Worm (Caenorhabditis elegans): ENCODE data around the gene F25D1.5.

DNA sequence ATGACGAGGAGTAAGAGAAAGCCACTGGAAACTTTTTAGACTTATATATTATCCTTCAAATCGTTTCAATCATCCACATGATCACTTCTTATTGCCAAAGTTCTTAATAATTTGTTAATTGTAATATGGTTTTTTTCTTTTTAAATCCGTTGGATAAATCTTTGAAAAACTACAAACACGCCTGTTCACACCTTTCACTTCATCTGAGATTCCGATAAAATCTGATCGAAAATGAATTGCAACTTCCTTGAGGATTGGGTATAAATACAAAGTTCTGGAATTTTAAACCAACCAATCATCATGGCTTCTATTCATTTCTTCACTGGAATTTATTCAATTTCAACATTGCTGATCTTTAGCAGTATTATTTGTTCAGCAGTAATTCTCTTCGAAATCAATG, 14.0 kb upstream of the F25D1.5 start, which contains the start of gene col-152:
- TF ChIP-seq lsy-2 (tag; optimal IDR thresholded peaks at IDR 0.05) = no peak
- TF ChIP-seq F16B12.6 (tag; optimal IDR thresholded peaks at IDR 0.05) = no peak
- no peak for TF ChIP-seq unc-62 (GFP tag; optimal IDR thresholded peaks at IDR 0.05)
- TF ChIP-seq rnt-1 (tag; optimal IDR thresholded peaks at IDR 0.05) = no peak
- TF ChIP-seq aly-2 (tag; optimal IDR thresholded peaks at IDR 0.05) = no peak
